Fruit fly (Drosophila melanogaster) whole organism, prepupa: Measurements from ENCODE around the gene CG14551.

Experiments
- Blimp-1 ChIP-seq: fragments of 200-800 bp; sonication (Bioruptor generic); optimal IDR thresholded peaks from 3 replicates; lab custom pipeline; 2017; ENCODE audit warnings: missing biosample characterization, missing genetic modification characterization, mild to moderate bottlenecking, moderate library complexity, missing genetic modification reagents
- CG10631 ChIP-seq: fragments of 200-800 bp; sonication (Bioruptor generic); optimal IDR thresholded peaks from 2 replicates; lab custom pipeline; 2016; ENCODE audit warnings: missing biosample characterization, missing genetic modification characterization
- CG10669 ChIP-seq: fragments of 200-800 bp; sonication (Bioruptor generic); optimal IDR thresholded peaks from 3 replicates; lab custom pipeline; 2018; ENCODE audit warnings: missing biosample characterization, mild to moderate bottlenecking, missing genetic modification characterization, moderate library complexity
- CG11294 ChIP-seq: fragments of 200-800 bp; sonication (Bioruptor generic); IDR thresholded peaks from 2 replicates; pipeline ENCODE4 v1.3.6; 2022; ENCODE audit warnings: missing biosample characterization, missing genetic modification characterization
- CG15336 ChIP-seq: fragments of 200-800 bp; sonication (Bioruptor generic); IDR thresholded peaks from 2 replicates; pipeline ENCODE4 v1.3.6; 2022; ENCODE audit warnings: missing biosample characterization, missing genetic modification characterization
- CG31627 ChIP-seq: fragments of 200-800 bp; sonication (Bioruptor generic); optimal IDR thresholded peaks from 3 replicates; lab custom pipeline; 2016; ENCODE audit warnings: missing biosample characterization, missing genetic modification characterization
- CG3919 ChIP-seq: fragments of 200-800 bp; sonication (Bioruptor generic); optimal IDR thresholded peaks from 3 replicates; lab custom pipeline; 2016; ENCODE audit warnings: missing biosample characterization, missing genetic modification characterization
- CG4318 ChIP-seq: fragments of 200-800 bp; sonication (Bioruptor generic); optimal IDR thresholded peaks from 3 replicates; lab custom pipeline; 2017; ENCODE audit warnings: missing biosample characterization, mild to moderate bottlenecking, missing genetic modification characterization
- CG6163 ChIP-seq: fragments of 200-800 bp; sonication (Bioruptor generic); IDR thresholded peaks from 3 replicates; pipeline ENCODE4 v1.3.6; 2022; ENCODE audit warnings: missing biosample characterization, missing genetic modification characterization
- CG6792 ChIP-seq: fragments of 200-800 bp; sonication (Bioruptor generic); optimal IDR thresholded peaks from 3 replicates; lab custom pipeline; 2016; ENCODE audit warnings: missing biosample characterization, missing genetic modification characterization
- CG6808 ChIP-seq: fragments of 200-800 bp; sonication (Bioruptor generic); optimal IDR thresholded peaks from 3 replicates; lab custom pipeline; 2017; ENCODE audit warnings: missing biosample characterization, missing genetic modification characterization, mild to moderate bottlenecking, moderate library complexity, missing genetic modification reagents
- CG6854 ChIP-seq: fragments of 200-800 bp; sonication (Bioruptor generic); optimal IDR thresholded peaks from 2 replicates; lab custom pipeline; 2017; ENCODE audit warnings: missing biosample characterization, mild to moderate bottlenecking, missing genetic modification characterization
- CG8119 ChIP-seq: fragments of 200-800 bp; sonication (Bioruptor generic); IDR thresholded peaks from 3 replicates; pipeline ENCODE4 v1.3.6; 2022; ENCODE audit warnings: missing biosample characterization, missing genetic modification characterization
- CG8319 ChIP-seq: fragments of 200-800 bp; sonication (Bioruptor generic); optimal IDR thresholded peaks from 3 replicates; lab custom pipeline; 2016; ENCODE audit warnings: missing biosample characterization, missing genetic modification characterization
- CG8632 ChIP-seq: fragments of 200-800 bp; sonication (Bioruptor generic); optimal IDR thresholded peaks from 3 replicates; lab custom pipeline; 2016; ENCODE audit warnings: missing biosample characterization, missing genetic modification characterization
- Eip93F ChIP-seq: fragments of 200-800 bp; sonication (Bioruptor generic); optimal IDR thresholded peaks from 2 replicates; lab custom pipeline; 2016; ENCODE audit warnings: missing biosample characterization, mild to moderate bottlenecking, missing genetic modification characterization
- Ets21C ChIP-seq: fragments of 200-800 bp; sonication (Bioruptor generic); optimal IDR thresholded peaks from 3 replicates; lab custom pipeline; 2016; ENCODE audit warnings: missing biosample characterization, missing genetic modification characterization
- Ets96B ChIP-seq: fragments of 200-800 bp; optimal IDR thresholded peaks from 2 replicates; lab custom pipeline; 2019; ENCODE audit warnings: missing biosample characterization, mild to moderate bottlenecking, missing genetic modification characterization, moderate library complexity
- Gug ChIP-seq: fragments of 200-800 bp; sonication (Bioruptor generic); IDR thresholded peaks from 2 replicates; pipeline ENCODE4 v1.3.6; 2022; ENCODE audit warnings: missing biosample characterization, missing genetic modification characterization
- Hr39 ChIP-seq: fragments of 200-800 bp; sonication (Bioruptor generic); optimal IDR thresholded peaks from 2 replicates; lab custom pipeline; 2016; ENCODE audit warnings: missing biosample characterization, missing genetic modification characterization
- Hr4 ChIP-seq: fragments of 200-800 bp; sonication (Bioruptor generic); optimal IDR thresholded peaks from 3 replicates; lab custom pipeline; 2016; ENCODE audit warnings: missing biosample characterization, missing genetic modification characterization
- Lpt ChIP-seq: fragments of 200-800 bp; sonication (Bioruptor generic); optimal IDR thresholded peaks from 3 replicates; lab custom pipeline; 2016; ENCODE audit warnings: missing biosample characterization, missing genetic modification characterization
- Met ChIP-seq: fragments of 200-800 bp; sonication (Bioruptor generic); optimal IDR thresholded peaks from 3 replicates; lab custom pipeline; 2016; ENCODE audit warnings: missing biosample characterization, missing genetic modification characterization
- OdsH ChIP-seq: fragments of 200-800 bp; sonication (Bioruptor generic); optimal IDR thresholded peaks from 3 replicates; lab custom pipeline; 2016; ENCODE audit warnings: missing biosample characterization, missing genetic modification characterization
- Smox ChIP-seq: fragments of 200-800 bp; sonication (Bioruptor generic); optimal IDR thresholded peaks from 3 replicates; lab custom pipeline; 2016; ENCODE audit warnings: missing biosample characterization, missing genetic modification characterization
- Sox14 ChIP-seq: fragments of 200-800 bp; sonication (Bioruptor generic); optimal IDR thresholded peaks from 3 replicates; lab custom pipeline; 2016; ENCODE audit warnings: missing biosample characterization, missing genetic modification characterization
- Sox15 ChIP-seq: fragments of 200-800 bp; sonication (Bioruptor generic); optimal IDR thresholded peaks from 3 replicates; lab custom pipeline; 2016; ENCODE audit warnings: missing biosample characterization, missing genetic modification characterization
- achi ChIP-seq: fragments of 200-800 bp; sonication (Bioruptor generic); optimal IDR thresholded peaks from 3 replicates; lab custom pipeline; 2016; ENCODE audit warnings: missing biosample characterization, missing genetic modification characterization
- acj6 ChIP-seq: fragments of 200-800 bp; sonication (Bioruptor generic); optimal IDR thresholded peaks from 3 replicates; lab custom pipeline; 2016; ENCODE audit warnings: missing biosample characterization, missing genetic modification characterization
- cyc ChIP-seq: fragments of 200-800 bp; sonication (Bioruptor generic); optimal IDR thresholded peaks from 3 replicates; lab custom pipeline; 2016; ENCODE audit warnings: missing biosample characterization, missing genetic modification characterization
- dac ChIP-seq: fragments of 200-800 bp; sonication (Bioruptor generic); optimal IDR thresholded peaks from 2 replicates; lab custom pipeline; 2017; ENCODE audit warnings: missing biosample characterization, mild to moderate bottlenecking, missing genetic modification characterization
- dsx ChIP-seq: fragments of 200-800 bp; optimal IDR thresholded peaks from 3 replicates; lab custom pipeline; 2019; ENCODE audit warnings: missing biosample characterization, mild to moderate bottlenecking, missing genetic modification characterization, moderate library complexity; ENCODE audit not compliant: poor library complexity, severe bottlenecking
- eg ChIP-seq: fragments of 200-800 bp; sonication (Bioruptor generic); IDR thresholded peaks from 3 replicates; pipeline ENCODE4 v1.3.6; 2022; ENCODE audit warnings: missing biosample characterization, missing genetic modification characterization
- esn ChIP-seq: fragments of 200-800 bp; sonication (Bioruptor generic); optimal IDR thresholded peaks from 2 replicates; lab custom pipeline; 2016; ENCODE audit warnings: missing biosample characterization, mild to moderate bottlenecking, missing genetic modification characterization, moderate library complexity
- fd59A ChIP-seq: fragments of 200-800 bp; sonication (Bioruptor generic); optimal IDR thresholded peaks from 2 replicates; lab custom pipeline; 2017; ENCODE audit warnings: missing biosample characterization, mild to moderate bottlenecking, missing genetic modification characterization, missing genetic modification reagents
- fd85E ChIP-seq: fragments of 200-800 bp; sonication (Bioruptor generic); optimal IDR thresholded peaks from 3 replicates; lab custom pipeline; 2016; ENCODE audit warnings: missing biosample characterization, missing genetic modification characterization
- fkh ChIP-seq: fragments of 200-800 bp; sonication (Bioruptor generic); optimal IDR thresholded peaks from 3 replicates; lab custom pipeline; 2017; ENCODE audit warnings: missing biosample characterization, mild to moderate bottlenecking, missing genetic modification characterization, moderate library complexity
- lz ChIP-seq: fragments of 200-800 bp; sonication (Bioruptor generic); optimal IDR thresholded peaks from 3 replicates; lab custom pipeline; 2016; ENCODE audit warnings: missing biosample characterization, missing genetic modification characterization
- net ChIP-seq: fragments of 200-800 bp; sonication (Bioruptor generic); optimal IDR thresholded peaks from 3 replicates; lab custom pipeline; 2016; ENCODE audit warnings: missing biosample characterization, missing genetic modification characterization
- spab ChIP-seq: fragments of 200-800 bp; sonication (Bioruptor generic); optimal IDR thresholded peaks from 2 replicates; lab custom pipeline; 2017; ENCODE audit warnings: missing biosample characterization, mild to moderate bottlenecking, missing genetic modification characterization, missing genetic modification reagents
- ss ChIP-seq, 2 experiments: fragments of 200-800 bp; sonication (Bioruptor generic); optimal IDR thresholded peaks; 2 replicates in 1 of 2; 3 replicates in 1 of 2; lab custom pipeline; 2017 to 2018; ENCODE audit warnings: mild to moderate bottlenecking in 2 of 2, missing biosample characterization in 2 of 2, missing genetic modification characterization in 2 of 2, moderate library complexity in 1 of 2
- svp ChIP-seq: fragments of 200-800 bp; sonication (Bioruptor generic); peaks from one replicate; lab custom pipeline; 2016; ENCODE audit warnings: missing biosample characterization, missing genetic modification characterization
- topi ChIP-seq: fragments of 200-800 bp; sonication (Bioruptor generic); optimal IDR thresholded peaks from 3 replicates; lab custom pipeline; 2016; ENCODE audit warnings: missing biosample characterization, missing genetic modification characterization
- vri ChIP-seq: fragments of 200-800 bp; sonication (Bioruptor generic); optimal IDR thresholded peaks from 3 replicates; lab custom pipeline; 2016; ENCODE audit warnings: missing biosample characterization, mild to moderate bottlenecking, missing genetic modification characterization

CG14551 gene

DNA sequence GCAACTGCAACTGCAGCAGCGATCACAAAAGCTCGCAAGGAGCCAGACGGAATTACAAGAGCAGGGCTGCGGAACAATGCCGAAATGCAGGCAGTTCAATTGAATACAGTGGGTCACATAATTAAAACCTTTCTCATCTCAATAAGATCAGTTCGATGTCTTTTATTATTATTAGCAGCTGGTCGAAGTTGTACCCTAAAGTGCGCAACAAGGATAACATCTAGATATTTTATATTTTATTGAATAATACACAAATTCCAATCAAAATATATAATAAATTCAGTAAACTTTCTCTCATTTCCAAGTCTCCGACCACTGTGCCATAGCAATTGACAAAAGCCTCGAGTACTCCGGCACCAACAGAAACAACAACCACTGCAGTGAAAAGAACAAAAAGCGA lies 5.3 kb upstream of the CG14551 start (continued):
- TF ChIP-seq Sox15 (GFP tag; lab: Kevin White, UChicago): no peak
- TF ChIP-seq esn (GFP tag; lab: Kevin White, UChicago): peak; percentile 67
- TF ChIP-seq Eip93F (GFP tag; lab: Kevin White, UChicago): no peak
- peak; percentile 14 for TF ChIP-seq CG31627
- TF ChIP-seq Gug (GFP tag; lab: Robert Waterston, UW): no peak
- TF ChIP-seq lz (GFP tag; lab: Kevin White, UChicago): peak; percentile 52
- no peak for TF ChIP-seq Blimp-1 (GFP tag; lab: Kevin White, UChicago)
- peak; percentile 30 for TF ChIP-seq cyc (GFP tag; lab: Kevin White, UChicago)
- peak; percentile 37 for TF ChIP-seq Ets96B (tag; lab: Kevin White, UChicago)
- peak; percentile 20 for TF ChIP-seq vri
- no peak for TF ChIP-seq dac
- TF ChIP-seq CG6854 (GFP tag; lab: Kevin White, UChicago): no peak
- TF ChIP-seq OdsH (GFP tag; lab: Kevin White, UChicago): peak; percentile 54
- peak; percentile 42 for TF ChIP-seq CG6808

DNA sequence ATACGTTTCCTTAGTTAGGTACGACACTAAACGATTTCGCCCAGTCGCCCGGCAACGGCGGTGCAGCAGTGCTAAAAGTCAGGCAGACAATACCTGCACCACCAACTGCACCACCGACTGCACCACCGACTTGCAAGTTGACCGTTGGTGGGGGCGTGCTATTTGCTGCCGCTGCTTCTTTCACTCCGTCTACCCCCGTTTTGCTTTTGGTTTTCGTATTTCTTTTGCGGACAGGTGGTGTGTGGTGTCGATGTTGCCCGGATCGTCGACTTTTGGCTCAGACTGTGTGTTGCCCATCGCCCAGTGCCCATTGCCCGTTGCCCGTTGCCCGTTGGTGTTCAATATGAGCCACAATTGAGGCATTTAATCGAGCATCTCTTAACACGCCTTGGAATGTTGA lies 1.9 kb upstream of the CG14551 start:
- TF ChIP-seq cyc (GFP tag; lab: Kevin White, UChicago): no peak
- no peak for TF ChIP-seq svp (GFP tag; lab: Kevin White, UChicago)
- TF ChIP-seq CG6792 (GFP tag; lab: Kevin White, UChicago): no peak
- no peak for TF ChIP-seq acj6
- no peak for TF ChIP-seq CG3919 (GFP tag; lab: Kevin White, UChicago)
- no peak for TF ChIP-seq topi (GFP tag; lab: Kevin White, UChicago)
- TF ChIP-seq OdsH (GFP tag; lab: Kevin White, UChicago): no peak
- TF ChIP-seq CG6163 (GFP tag; lab: Robert Waterston, UW): no peak
- no peak for TF ChIP-seq Hr4 (GFP tag; lab: Kevin White, UChicago)
- TF ChIP-seq Met (GFP tag; lab: Kevin White, UChicago): no peak
- no peak for TF ChIP-seq Sox15 (GFP tag; lab: Kevin White, UChicago)
- TF ChIP-seq dac: no peak
- no peak for TF ChIP-seq CG10631 (GFP tag; lab: Kevin White, UChicago)
- TF ChIP-seq Hr39 (GFP tag; lab: Kevin White, UChicago): no peak
- no peak for TF ChIP-seq vri
- no peak for TF ChIP-seq Ets21C (GFP tag; lab: Kevin White, UChicago)
- TF ChIP-seq net (GFP tag; lab: Kevin White, UChicago): no peak
- no peak for TF ChIP-seq dsx (GFP tag; lab: Kevin White, UChicago)
- no peak for TF ChIP-seq Lpt (GFP tag; lab: Kevin White, UChicago)
- no peak for TF ChIP-seq CG10669 (GFP tag; lab: Kevin White, UChicago)
- TF ChIP-seq, all 60 proteins: peak for 0

DNA sequence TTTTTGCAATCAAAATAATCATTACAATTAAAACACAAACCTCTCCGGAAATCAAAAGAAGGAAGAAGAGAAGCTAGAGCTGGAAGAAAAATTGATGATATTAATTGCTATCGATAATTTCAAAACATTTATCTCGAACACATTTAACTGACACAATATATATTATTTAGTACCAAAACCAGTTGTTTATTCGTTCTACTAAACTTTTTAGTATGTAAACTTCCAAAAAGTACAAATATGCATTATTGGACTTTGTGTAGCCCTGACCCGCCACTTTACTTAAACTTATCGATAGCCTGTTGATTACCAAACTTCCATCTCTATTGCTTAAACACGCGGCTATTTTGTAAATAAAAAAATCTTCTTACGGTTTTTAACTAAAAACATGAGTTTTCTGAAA lies 3.6 kb downstream of the CG14551 start, which contains the start of the genes RpL34a and Trmt61:
Gene RpL34a, minus strand, starts transcription at position 73 of the 400 bp plus-strand sequence.
Gene Trmt61, plus strand, starts transcription at position 302 of the 400 bp plus-strand sequence.
- peak; percentile 45 for TF ChIP-seq CG10631 (GFP tag; lab: Kevin White, UChicago)
- peak; percentile 67 for TF ChIP-seq eg (GFP tag; lab: Robert Waterston, UW)
- TF ChIP-seq OdsH (GFP tag; lab: Kevin White, UChicago): peak; percentile 73
- peak; percentile 61 for TF ChIP-seq dsx (GFP tag; lab: Kevin White, UChicago)
- no peak for TF ChIP-seq Eip93F (GFP tag; lab: Kevin White, UChicago)
- TF ChIP-seq Gug (GFP tag; lab: Robert Waterston, UW): peak; percentile 31; the same call in 1 of the 2 replicates
- peak; percentile 43; the same call in 1 of the 2 replicates for TF ChIP-seq CG15336 (GFP tag; lab: Robert Waterston, UW)
- peak; percentile 90 for TF ChIP-seq svp (GFP tag; lab: Kevin White, UChicago)
- peak; percentile 81 for TF ChIP-seq lz (GFP tag; lab: Kevin White, UChicago)
- TF ChIP-seq ss (GFP tag; optimal IDR thresholded peaks at IDR 0.05; lab: Kevin White, UChicago): peak; percentile 75 to 89
- TF ChIP-seq dac: no peak
- TF ChIP-seq CG11294 (GFP tag; lab: Robert Waterston, UW): no peak
- TF ChIP-seq fkh (GFP tag; lab: Kevin White, UChicago): peak; percentile 98
- peak; percentile 66 for TF ChIP-seq CG8632 (GFP tag; lab: Kevin White, UChicago)
- TF ChIP-seq net (GFP tag; lab: Kevin White, UChicago): peak; percentile 59
- TF ChIP-seq CG8119 (GFP tag; lab: Robert Waterston, UW): peak; percentile 29; the same call in 1 of the 3 replicates
- TF ChIP-seq Lpt (GFP tag; lab: Kevin White, UChicago): no peak
- peak; percentile 77 for TF ChIP-seq achi (GFP tag; lab: Kevin White, UChicago)
- TF ChIP-seq CG10669 (GFP tag; lab: Kevin White, UChicago): peak; percentile 76
- TF ChIP-seq CG4318 (GFP tag; lab: Kevin White, UChicago): no peak
- peak; percentile 79 for TF ChIP-seq topi (GFP tag; lab: Kevin White, UChicago)
- TF ChIP-seq fd85E: peak; percentile 50
- TF ChIP-seq CG8319 (GFP tag; lab: Kevin White, UChicago): peak; percentile 58
- peak; percentile 74 for TF ChIP-seq CG31627
- TF ChIP-seq CG3919 (GFP tag; lab: Kevin White, UChicago): peak; percentile 80
- peak; percentile 90 for TF ChIP-seq CG6854 (GFP tag; lab: Kevin White, UChicago)
- peak; percentile 66 for TF ChIP-seq CG6163 (GFP tag; lab: Robert Waterston, UW)
- TF ChIP-seq fd59A (GFP tag; lab: Kevin White, UChicago): peak; percentile 42
- peak; percentile 56 for TF ChIP-seq Sox14 (GFP tag; lab: Kevin White, UChicago)
- peak; percentile 78 for TF ChIP-seq Smox (GFP tag; lab: Kevin White, UChicago)
- TF ChIP-seq Sox15 (GFP tag; lab: Kevin White, UChicago): peak; percentile 6
- peak; percentile 80 for TF ChIP-seq CG6808
- TF ChIP-seq spab (GFP tag; lab: Kevin White, UChicago): no peak
